Fruit fly (Drosophila melanogaster) whole organism, pupa: ENCODE measurements around the gene CG43736.

Experiments
- CG13204 ChIP-seq: fragments of 200-800 bp; sonication (Bioruptor generic); optimal IDR thresholded peaks from 2 replicates; lab custom pipeline; 2018; ENCODE audit warnings: missing biosample characterization, mild to moderate bottlenecking, missing genetic modification characterization, moderate library complexity
- CG15710 ChIP-seq: fragments of 200-800 bp; sonication (Bioruptor generic); optimal IDR thresholded peaks from 2 replicates; lab custom pipeline; 2018; ENCODE audit warnings: missing biosample characterization, mild to moderate bottlenecking, missing genetic modification characterization, moderate library complexity
- CG32121 ChIP-seq: fragments of 200-800 bp; sonication (Bioruptor generic); IDR thresholded peaks from 2 replicates; pipeline ENCODE4 v1.3.6; 2022; ENCODE audit warnings: missing biosample characterization, missing genetic modification characterization
- CG8301 ChIP-seq: fragments of 200-800 bp; sonication (Bioruptor generic); optimal IDR thresholded peaks from 2 replicates; lab custom pipeline; 2018; ENCODE audit warnings: missing biosample characterization, mild to moderate bottlenecking, missing genetic modification characterization
- CG9948 ChIP-seq: fragments of 200-800 bp; sonication (Bioruptor generic); optimal IDR thresholded peaks from 2 replicates; lab custom pipeline; 2018; ENCODE audit warnings: missing biosample characterization, mild to moderate bottlenecking, missing genetic modification characterization, moderate library complexity
- D1 ChIP-seq: fragments of 200-800 bp; sonication (Bioruptor generic); optimal IDR thresholded peaks from 2 replicates; lab custom pipeline; 2018; ENCODE audit warnings: missing biosample characterization, mild to moderate bottlenecking, missing genetic modification characterization, moderate library complexity
- Ets98B ChIP-seq: fragments of 200-800 bp; sonication (Bioruptor generic); IDR thresholded peaks from 2 replicates; pipeline ENCODE4 v1.3.6; 2022; ENCODE audit warnings: missing biosample characterization, missing genetic modification characterization
- fd96Ca ChIP-seq: fragments of 200-800 bp; sonication (Bioruptor generic); IDR thresholded peaks from 3 replicates; pipeline ENCODE4 v1.3.6; 2022; ENCODE audit warnings: missing biosample characterization, missing genetic modification characterization

- TF ChIP-seq D1 (tag; lab: Kevin White, UChicago) = no peak
- no peak for TF ChIP-seq CG15710 (tag; lab: Kevin White, UChicago)
- no peak for TF ChIP-seq CG32121 (GFP tag; lab: Robert Waterston, UW)
- TF ChIP-seq CG13204 (GFP tag; lab: Kevin White, UChicago) = no peak
- no peak for TF ChIP-seq CG8301
- TF ChIP-seq CG9948 = no peak
- 0 out of 3 replicates have a peak, but pooled peaks have one; percentile 22 for TF ChIP-seq fd96Ca (GFP tag; lab: Robert Waterston, UW)
- peak; percentile 42; the same call in 1 of the 2 replicates for TF ChIP-seq Ets98B (GFP tag; lab: Robert Waterston, UW)
Observed at dm6 chrX:6906670-6907069, 43.0 kb downstream of the CG43736 start.
